Worm (Caenorhabditis elegans) whole organism, L4 larva: Measurements from ENCODE around the gene H41C03.1.

ENCODE experiments used
- Y75B8A.6 ChIP-seq: fragments of 200-800 bp; sonication (Bioruptor generic); IDR thresholded peaks from 2 replicates; pipeline ENCODE4 v1.3.6; 2022; ENCODE audit warnings: missing genetic modification reagents, missing genetic modification characterization, missing compliant biosample characterization
- ces-1 ChIP-seq: fragments of 150-350 bp; sonication (generic microtip); optimal IDR thresholded peaks from 4 replicates; lab custom pipeline; 2014; ENCODE audit warnings: missing biosample characterization, missing genetic modification reagents, missing genetic modification characterization
- lim-7 ChIP-seq: fragments of 200-800 bp; sonication (Bioruptor generic); IDR thresholded peaks from 2 replicates; pipeline ENCODE4 v1.3.6; 2022; ENCODE audit warnings: missing genetic modification characterization, missing compliant biosample characterization
- lin-39 ChIP-seq: fragments of 150-350 bp; optimal IDR thresholded peaks from 2 replicates; lab custom pipeline; 2014; ENCODE audit warnings: missing biosample characterization, missing genetic modification reagents, missing genetic modification characterization
- nhr-237 ChIP-seq: sonication (generic microtip); optimal IDR thresholded peaks from 2 replicates; lab custom pipeline; 2017; ENCODE audit warnings: missing biosample characterization, missing genetic modification characterization
- nhr-42 ChIP-seq: fragments of 200-800 bp; sonication (Bioruptor generic); IDR thresholded peaks from 2 replicates; pipeline ENCODE4 v1.3.6; 2022; ENCODE audit warnings: missing genetic modification characterization, missing compliant biosample characterization
- snpc-4 ChIP-seq: fragments of 150-350 bp; optimal IDR thresholded peaks from 2 replicates; lab custom pipeline; 2014; ENCODE audit warnings: missing biosample characterization, missing genetic modification characterization
- unc-39 ChIP-seq: sonication (generic microtip); optimal IDR thresholded peaks from 2 replicates; lab custom pipeline; 2017; ENCODE audit warnings: missing biosample characterization, missing genetic modification characterization
- ztf-11 ChIP-seq: fragments of 150-350 bp; optimal IDR thresholded peaks from 2 replicates; lab custom pipeline; 2014; ENCODE audit warnings: missing biosample characterization, missing genetic modification characterization

DNA sequence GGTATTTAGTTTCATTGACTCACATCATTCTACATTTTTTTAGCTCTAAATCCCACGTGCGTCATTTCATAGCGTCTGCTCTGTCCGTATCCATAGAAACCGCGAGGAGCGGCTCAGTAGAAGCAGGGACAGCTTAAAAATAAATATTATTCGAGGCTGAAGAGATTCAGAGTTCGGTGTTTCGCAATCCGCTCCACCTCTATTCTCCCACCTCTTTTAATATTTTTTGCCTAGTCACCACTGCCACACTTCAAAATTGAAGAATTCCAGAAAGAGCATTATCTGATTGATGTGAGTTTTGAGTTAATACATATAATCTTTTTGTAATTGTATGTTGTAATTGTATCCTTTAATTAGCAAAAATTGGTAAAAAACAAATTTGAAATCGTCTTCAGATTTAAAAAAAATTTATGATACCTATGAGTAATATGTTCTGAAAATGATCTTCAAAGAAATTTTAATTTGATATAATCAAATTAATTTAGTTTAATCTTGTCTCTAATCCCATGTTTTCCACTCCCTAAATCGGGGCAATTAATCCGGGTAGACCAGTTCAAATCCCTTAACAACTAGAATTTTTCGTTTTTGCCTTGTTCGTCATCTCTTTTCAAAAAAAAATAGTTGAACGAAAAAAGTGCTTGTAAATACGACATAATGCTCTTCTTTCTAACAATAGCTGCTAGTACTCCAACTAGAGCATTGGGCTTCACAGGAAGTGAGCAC, 35.4 kb downstream of the H41C03.1 start:
- TF ChIP-seq ces-1 (GFP tag; lab: Kevin White, UChicago) (no peak), ztf-11 (tag; lab: Kevin White, UChicago) (no peak), snpc-4 (tag; lab: Kevin White, UChicago) (no peak), lin-39 (tag; lab: Kevin White, UChicago) (no peak), unc-39 (no peak), nhr-237 (tag; lab: Kevin White, UChicago) (no peak), Y75B8A.6 (no peak), nhr-42 (GFP tag; lab: Robert Waterston, UW) (no peak), lim-7 (no peak)
